Worm (Caenorhabditis elegans): ENCODE results near the gene fbxa-71.

The fbxa-71 gene

ce11 chrIII:2294736-2295135 is 39.1 kb downstream of the fbxa-71 start:
- TF ChIP-seq elt-2 (tag; optimal IDR thresholded peaks at IDR 0.05) (peak; percentile 64), R02D3.7 (tag; optimal IDR thresholded peaks at IDR 0.05) (no peak), tbx-2 (tag; optimal IDR thresholded peaks at IDR 0.05) (no peak), pha-4 (tag; optimal IDR thresholded peaks at IDR 0.05) (peak; percentile 99), pqm-1 (tag; optimal IDR thresholded peaks at IDR 0.05) (peak; percentile 69), daf-12 (tag; optimal IDR thresholded peaks at IDR 0.05) (no peak), hmg-11 (tag; optimal IDR thresholded peaks at IDR 0.05) (no peak)

- TF ChIP-seq pha-4 (tag; optimal IDR thresholded peaks at IDR 0.05) = no peak
- no peak for TF ChIP-seq jun-1 (tag; optimal IDR thresholded peaks at IDR 0.05)
- TF ChIP-seq unc-62 (GFP tag; optimal IDR thresholded peaks at IDR 0.05) = no peak
- TF ChIP-seq ztf-11 (tag; optimal IDR thresholded peaks at IDR 0.05) = no peak
- TF ChIP-seq aly-2 (tag; optimal IDR thresholded peaks at IDR 0.05) = no peak
- no peak for TF ChIP-seq elt-3 (tag; optimal IDR thresholded peaks at IDR 0.05)
- TF ChIP-seq nhr-76 (tag; optimal IDR thresholded peaks at IDR 0.05) = no peak
- TF ChIP-seq fkh-10 (GFP tag; optimal IDR thresholded peaks at IDR 0.05) = no peak
Observed at ce11 chrIII:2304149-2304548, 48.5 kb downstream of the fbxa-71 start.

DNA sequence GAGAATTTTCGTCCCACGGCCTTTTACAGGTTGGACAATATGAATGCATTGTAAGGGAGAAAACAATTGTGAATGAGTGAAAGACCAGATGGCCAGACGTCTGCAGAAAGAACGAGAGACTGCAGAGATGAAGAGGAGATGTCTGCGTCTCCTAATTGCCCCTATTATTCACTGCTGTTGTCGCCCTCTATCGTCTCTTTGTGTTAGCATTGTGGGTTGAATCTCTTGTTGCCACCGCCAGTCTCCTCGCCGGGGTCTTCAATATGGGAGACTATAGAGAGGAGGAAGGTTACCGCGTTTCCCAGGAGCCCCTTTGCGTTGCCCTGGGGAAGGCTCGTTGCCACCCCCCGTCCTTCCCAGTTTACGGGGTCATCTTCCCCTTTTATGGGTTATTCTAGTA is 49.2 kb downstream of the fbxa-71 start, which contains the start of gene Y54F10BM.9:
Gene Y54F10BM.9, minus strand, starts transcription at position 61 of the 400 bp plus-strand sequence.
- TF ChIP-seq hmg-11 (tag; optimal IDR thresholded peaks at IDR 0.05) = peak; percentile 63
- peak; percentile 56 for TF ChIP-seq nfya-1 (tag; optimal IDR thresholded peaks at IDR 0.05; ENCODE audit: insufficient read depth)
- TF ChIP-seq ceh-28 (tag; optimal IDR thresholded peaks at IDR 0.05) = peak; percentile 19
- TF ChIP-seq nhr-25 (tag; optimal IDR thresholded peaks at IDR 0.05) = peak; percentile 3
- TF ChIP-seq pha-4 (tag; optimal IDR thresholded peaks at IDR 0.05) = peak; percentile 61
- TF ChIP-seq skn-1 (tag; optimal IDR thresholded peaks at IDR 0.05) = no peak
